Worm (Caenorhabditis elegans) whole organism, late embryonic: ENCODE results near the gene asb-2.
A peak's percentile ranks its signal among the peaks of the same experiment; 100 is the strongest.

Source experiments
- C38D4.7 ChIP-seq: fragments of 200-800 bp; sonication (Bioruptor generic); optimal IDR thresholded peaks from 2 replicates; lab custom pipeline; 2018; ENCODE audit warnings: mild to moderate bottlenecking, missing genetic modification characterization, moderate library complexity, missing compliant biosample characterization
- K02D7.2 ChIP-seq: sonication (generic microtip); optimal IDR thresholded peaks from 2 replicates; lab custom pipeline; 2017; ENCODE audit warnings: mild to moderate bottlenecking, missing genetic modification characterization, missing compliant biosample characterization
- K09A11.1 ChIP-seq: sonication (generic microtip); optimal IDR thresholded peaks from 2 replicates; lab custom pipeline; 2017; ENCODE audit warnings: antibody characterized with exemption, mild to moderate bottlenecking, missing genetic modification characterization, missing compliant biosample characterization; ENCODE audit not compliant: insufficient read depth
- T23F11.4 ChIP-seq: fragments of 200-800 bp; sonication (Bioruptor generic); optimal IDR thresholded peaks from 2 replicates; lab custom pipeline; 2018; ENCODE audit warnings: mild to moderate bottlenecking, missing genetic modification characterization, missing compliant biosample characterization
- ahr-1 ChIP-seq: sonication (generic microtip); optimal IDR thresholded peaks from 2 replicates; lab custom pipeline; 2016; ENCODE audit warnings: missing genetic modification characterization, missing compliant biosample characterization
- ama-1 ChIP-seq: fragments of 150-350 bp; optimal IDR thresholded peaks from 2 replicates; lab custom pipeline; 2014
- ceh-14 ChIP-seq: sonication (generic microtip); optimal IDR thresholded peaks from 2 replicates; lab custom pipeline; 2016; ENCODE audit warnings: missing genotype, missing genetic modification characterization, missing compliant biosample characterization
- ceh-18 ChIP-seq: sonication (generic microtip); optimal IDR thresholded peaks from 2 replicates; lab custom pipeline; 2016; ENCODE audit warnings: missing genetic modification characterization, missing compliant biosample characterization
- ceh-30 ChIP-seq: fragments of 150-350 bp; optimal IDR thresholded peaks from 2 replicates; lab custom pipeline; 2014; ENCODE audit warnings: missing biosample characterization, missing genetic modification characterization
- ceh-31 ChIP-seq: sonication (generic microtip); optimal IDR thresholded peaks from 2 replicates; lab custom pipeline; 2016; ENCODE audit warnings: missing genetic modification characterization, missing compliant biosample characterization
- ceh-34 ChIP-seq: sonication (generic microtip); optimal IDR thresholded peaks from 2 replicates; lab custom pipeline; 2016; ENCODE audit warnings: mild to moderate bottlenecking, missing genetic modification characterization, missing compliant biosample characterization
- ceh-9 ChIP-seq: sonication (generic microtip); optimal IDR thresholded peaks from 2 replicates; lab custom pipeline; 2016; ENCODE audit warnings: mild to moderate bottlenecking, missing genetic modification characterization, inconsistent platforms, missing compliant biosample characterization
- che-1 ChIP-seq: sonication (generic microtip); optimal IDR thresholded peaks from 2 replicates; lab custom pipeline; 2016; ENCODE audit warnings: mild to moderate bottlenecking, missing genetic modification characterization, missing compliant biosample characterization
- dmd-4 ChIP-seq: sonication (generic microtip); optimal IDR thresholded peaks from 2 replicates; lab custom pipeline; 2016; ENCODE audit warnings: borderline replicate concordance, missing genetic modification characterization, missing compliant biosample characterization
- dve-1 ChIP-seq: sonication (generic microtip); optimal IDR thresholded peaks from 2 replicates; lab custom pipeline; 2017; ENCODE audit warnings: antibody characterized with exemption, mild to moderate bottlenecking, missing genetic modification characterization, missing compliant biosample characterization
- eyg-1 ChIP-seq: sonication (generic microtip); optimal IDR thresholded peaks from 2 replicates; lab custom pipeline; 2016; ENCODE audit warnings: missing genotype, missing genetic modification characterization, missing compliant biosample characterization
- fax-1 ChIP-seq: sonication (generic microtip); optimal IDR thresholded peaks from 2 replicates; lab custom pipeline; 2016; ENCODE audit warnings: missing genotype, missing genetic modification characterization, missing compliant biosample characterization
- fkh-6 ChIP-seq: sonication (generic microtip); optimal IDR thresholded peaks from 2 replicates; lab custom pipeline; 2016; ENCODE audit warnings: missing genetic modification characterization, missing compliant biosample characterization
- gmeb-2 ChIP-seq: sonication (generic microtip); optimal IDR thresholded peaks from 2 replicates; lab custom pipeline; 2016; ENCODE audit warnings: missing genetic modification characterization, inconsistent platforms, missing compliant biosample characterization
- hlh-13 ChIP-seq: fragments of 200-800 bp; sonication (Bioruptor generic); optimal IDR thresholded peaks from 2 replicates; lab custom pipeline; 2018; ENCODE audit warnings: mild to moderate bottlenecking, missing genetic modification characterization, missing compliant biosample characterization
- hlh-15 ChIP-seq: sonication (generic microtip); optimal IDR thresholded peaks from 2 replicates; lab custom pipeline; 2016; ENCODE audit warnings: missing genetic modification characterization, missing compliant biosample characterization
- hlh-30 ChIP-seq: sonication (generic microtip); optimal IDR thresholded peaks from 2 replicates; lab custom pipeline; 2017; ENCODE audit warnings: antibody characterized with exemption, missing genetic modification characterization, missing compliant biosample characterization; ENCODE audit not compliant: insufficient read depth
- hlh-6 ChIP-seq: sonication (generic microtip); optimal IDR thresholded peaks from 2 replicates; lab custom pipeline; 2016; ENCODE audit warnings: missing genotype, missing genetic modification characterization, missing compliant biosample characterization
- hlh-8 ChIP-seq: sonication (generic microtip); optimal IDR thresholded peaks from 2 replicates; lab custom pipeline; 2016; ENCODE audit warnings: missing genotype, missing genetic modification characterization, missing compliant biosample characterization
- lim-6 ChIP-seq: sonication (generic microtip); optimal IDR thresholded peaks from 2 replicates; lab custom pipeline; 2016; ENCODE audit warnings: missing genetic modification characterization, missing compliant biosample characterization
- lin-11 ChIP-seq: fragments of 200-800 bp; sonication (Bioruptor generic); optimal IDR thresholded peaks from 2 replicates; lab custom pipeline; 2018; ENCODE audit warnings: mild to moderate bottlenecking, missing genetic modification characterization, missing compliant biosample characterization
- madf-2 ChIP-seq: sonication (generic microtip); optimal IDR thresholded peaks from 2 replicates; lab custom pipeline; 2017; ENCODE audit warnings: missing genetic modification characterization, missing compliant biosample characterization
- nfya-1 ChIP-seq: sonication (generic microtip); optimal IDR thresholded peaks from 2 replicates; lab custom pipeline; 2017; ENCODE audit warnings: missing genetic modification characterization, mild to moderate bottlenecking, missing compliant biosample characterization, antibody characterized with exemption, moderate library complexity
- nhr-11 ChIP-seq: fragments of 150-350 bp; optimal IDR thresholded peaks from 2 replicates; lab custom pipeline; 2014; ENCODE audit warnings: missing biosample characterization, missing genetic modification characterization
- odd-2 ChIP-seq: sonication (generic microtip); optimal IDR thresholded peaks from 2 replicates; lab custom pipeline; 2017; ENCODE audit warnings: antibody characterized with exemption, mild to moderate bottlenecking, missing genetic modification characterization, missing compliant biosample characterization
- pros-1 ChIP-seq: fragments of 150-350 bp; optimal IDR thresholded peaks from 2 replicates; lab custom pipeline; 2014; ENCODE audit warnings: missing biosample characterization, missing genetic modification reagents, missing genetic modification characterization
- ref-2 ChIP-seq: sonication (generic microtip); optimal IDR thresholded peaks from 2 replicates; lab custom pipeline; 2016; ENCODE audit warnings: missing genetic modification characterization, missing compliant biosample characterization
- rnt-1 ChIP-seq: sonication (generic microtip); optimal IDR thresholded peaks from 2 replicates; lab custom pipeline; 2016; ENCODE audit warnings: missing genetic modification characterization, missing compliant biosample characterization
- sdc-2 ChIP-seq: sonication (generic microtip); optimal IDR thresholded peaks from 2 replicates; lab custom pipeline; 2016; ENCODE audit warnings: missing genotype, missing genetic modification characterization, missing compliant biosample characterization
- sox-2 ChIP-seq: fragments of 200-800 bp; sonication (Bioruptor generic); IDR thresholded peaks from 2 replicates; pipeline ENCODE4 v1.3.6; 2022; ENCODE audit warnings: missing genetic modification reagents, missing genetic modification characterization, missing compliant biosample characterization
- sox-4 ChIP-seq: sonication (generic microtip); optimal IDR thresholded peaks from 2 replicates; lab custom pipeline; 2017; ENCODE audit warnings: mild to moderate bottlenecking, missing genetic modification characterization, inconsistent platforms, missing compliant biosample characterization
- syd-9 ChIP-seq: sonication (generic microtip); optimal IDR thresholded peaks from 2 replicates; lab custom pipeline; 2016; ENCODE audit warnings: mild to moderate bottlenecking, missing genetic modification characterization, moderate library complexity, missing compliant biosample characterization
- tbx-7 ChIP-seq: sonication (generic microtip); optimal IDR thresholded peaks from 2 replicates; lab custom pipeline; 2016; ENCODE audit warnings: missing genotype, missing genetic modification characterization, missing compliant biosample characterization
- unc-3 ChIP-seq, 2 experiments: fragments of 200-800 bp in 1 of 2; sonication (Bioruptor generic) in 1 of 2; sonication (generic microtip) in 1 of 2; conservative IDR thresholded peaks in 1 of 2; optimal IDR thresholded peaks in 1 of 2; 2 replicates each; pipeline versions ENCODE4 v1.3.6 to Lab custom; 2016 to 2022; ENCODE audit warnings: missing compliant biosample characterization in 2 of 2, missing genetic modification characterization in 2 of 2, missing genetic modification reagents in 1 of 2
- unc-42 ChIP-seq: sonication (generic microtip); optimal IDR thresholded peaks from 2 replicates; lab custom pipeline; 2016; ENCODE audit warnings: missing genotype, missing genetic modification characterization, missing compliant biosample characterization
- unc-55 ChIP-seq: sonication (generic microtip); optimal IDR thresholded peaks from 2 replicates; lab custom pipeline; 2017; ENCODE audit warnings: missing biosample characterization, missing genetic modification reagents, missing genetic modification characterization
- zip-5 ChIP-seq: sonication (generic microtip); optimal IDR thresholded peaks from 2 replicates; lab custom pipeline; 2016; ENCODE audit warnings: missing genetic modification characterization, missing compliant biosample characterization
- ztf-16 ChIP-seq: sonication (generic microtip); optimal IDR thresholded peaks from 2 replicates; lab custom pipeline; 2017; ENCODE audit warnings: missing genetic modification characterization, missing compliant biosample characterization

asb-2 gene

DNA sequence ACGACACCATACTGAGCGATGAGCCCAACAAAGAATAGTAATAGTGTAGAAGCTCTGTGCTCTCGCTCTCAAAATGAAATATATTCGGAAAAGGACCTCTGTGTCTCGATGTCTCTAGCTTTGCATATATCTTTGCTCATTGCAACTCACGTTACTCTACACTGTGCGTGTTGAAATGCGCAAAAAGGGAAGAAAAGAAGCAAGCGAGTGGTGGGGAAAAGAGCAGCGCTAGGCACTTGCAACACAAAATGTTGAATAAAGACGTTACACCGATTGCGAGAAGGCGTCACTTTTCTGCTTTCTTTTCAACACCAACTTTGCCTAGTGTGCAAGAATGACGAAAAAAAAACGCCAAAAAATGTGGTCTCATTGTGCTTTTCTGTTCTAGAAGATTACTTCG lies 35.0 kb upstream of the asb-2 start:
- TF ChIP-seq K09A11.1 (tag; lab: Kevin White, UChicago) (no peak), unc-42 (tag; lab: Kevin White, UChicago) (peak; percentile 51), ceh-31 (peak; percentile 37)
- TF ChIP-seq, all 69 proteins: peak for 2

DNA sequence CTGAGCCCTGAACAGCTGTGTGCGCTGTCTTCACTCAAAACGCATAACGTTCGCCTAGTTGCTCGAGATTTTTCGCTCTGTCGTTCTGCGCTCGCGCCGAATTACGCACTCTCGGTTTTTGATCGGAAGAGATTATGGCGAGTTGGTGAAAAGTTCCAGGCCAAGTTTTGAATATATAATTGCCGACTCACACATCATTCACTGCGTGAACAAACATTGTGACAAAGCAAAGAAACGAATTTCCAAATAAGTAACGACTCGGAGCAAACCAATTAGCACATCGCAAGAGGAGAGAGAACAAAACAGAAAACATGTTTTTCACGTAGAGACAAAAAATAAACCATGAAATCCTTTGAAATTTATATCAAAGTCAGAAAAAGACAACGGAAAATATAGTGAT lies 34.2 kb upstream of the asb-2 start:
- no peak for TF ChIP-seq sox-2
- no peak for TF ChIP-seq hlh-30 (tag; lab: Kevin White, UChicago)
- no peak for TF ChIP-seq syd-9 (tag; lab: Kevin White, UChicago)
- TF ChIP-seq lin-11 (tag; lab: Kevin White, UChicago): no peak
- TF ChIP-seq ama-1: no peak
- no peak for TF ChIP-seq nfya-1 (tag; lab: Kevin White, UChicago)
- no peak for TF ChIP-seq rnt-1
- TF ChIP-seq sdc-2 (tag; lab: Kevin White, UChicago): no peak
- no peak for TF ChIP-seq eyg-1
- no peak for TF ChIP-seq che-1 (tag; lab: Kevin White, UChicago)
- no peak for TF ChIP-seq fax-1
- no peak for TF ChIP-seq odd-2 (tag; lab: Kevin White, UChicago)
- TF ChIP-seq hlh-8 (tag; lab: Kevin White, UChicago): no peak
- TF ChIP-seq unc-55: no peak
- TF ChIP-seq K09A11.1 (tag; lab: Kevin White, UChicago): no peak

DNA sequence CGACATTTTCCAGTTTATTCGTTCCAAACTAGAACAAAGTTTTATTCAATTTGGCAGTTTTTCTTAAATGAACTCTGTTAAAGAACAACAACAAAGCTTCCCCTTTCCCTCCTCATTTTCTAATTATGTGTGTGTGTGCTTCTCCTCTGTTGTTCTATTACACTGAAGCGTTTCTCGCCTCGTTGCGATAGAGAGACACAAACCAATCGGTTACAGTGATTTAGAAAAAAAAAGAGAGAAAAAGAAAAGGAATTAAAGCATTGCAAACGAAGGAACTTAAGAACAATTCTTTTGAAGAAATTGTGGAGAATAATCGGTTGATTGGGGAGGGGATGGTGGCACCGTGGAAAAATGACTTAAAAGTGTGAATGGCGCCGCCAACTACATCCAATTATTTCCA lies 32.0 kb upstream of the asb-2 start, which contains the start of gene cest-26:
Gene cest-26 (minus strand): TSS at position 101 of the 400 bp plus-strand sequence.
- no peak for TF ChIP-seq hlh-15 (tag; lab: Kevin White, UChicago)
- no peak for TF ChIP-seq ref-2
- TF ChIP-seq ceh-9 (tag; lab: Kevin White, UChicago): no peak
- TF ChIP-seq gmeb-2 (tag; lab: Kevin White, UChicago): no peak
- no peak for TF ChIP-seq unc-3 (GFP tag; conservative IDR thresholded peaks at IDR 0.05; lab: Robert Waterston, UW)
- TF ChIP-seq unc-3 (tag; optimal IDR thresholded peaks at IDR 0.05; lab: Kevin White, UChicago): no peak
- TF ChIP-seq zip-5 (tag; lab: Kevin White, UChicago): no peak
- no peak for TF ChIP-seq dmd-4 (tag; lab: Kevin White, UChicago)

DNA sequence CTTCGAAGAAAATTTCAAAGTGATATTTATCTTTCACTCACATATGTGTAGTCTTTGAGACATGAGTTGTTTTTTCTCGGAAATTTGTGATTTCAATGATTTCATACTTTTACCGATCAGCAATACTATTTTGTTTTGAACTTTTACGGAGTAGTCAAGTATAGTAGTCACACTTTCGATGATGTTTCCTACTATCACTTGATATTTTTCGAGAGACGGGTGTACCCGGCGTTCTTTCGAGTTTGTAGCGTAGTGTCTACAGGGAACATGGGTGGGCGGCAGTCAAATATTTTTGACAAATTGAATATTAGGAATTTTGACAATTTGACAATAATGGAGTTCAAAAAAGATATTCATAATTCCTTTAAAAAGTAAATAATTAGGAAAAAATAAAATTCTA lies 30.7 kb upstream of the asb-2 start:
- no peak for TF ChIP-seq sox-4 (tag; lab: Kevin White, UChicago)
- TF ChIP-seq ceh-30 (tag; lab: Kevin White, UChicago): no peak
- TF ChIP-seq nhr-11 (tag; lab: Kevin White, UChicago): no peak
- TF ChIP-seq ama-1: no peak
- no peak for TF ChIP-seq hlh-13 (GFP tag; lab: Kevin White, UChicago)
- no peak for TF ChIP-seq eyg-1
- no peak for TF ChIP-seq odd-2 (tag; lab: Kevin White, UChicago)
- no peak for TF ChIP-seq madf-2 (tag; lab: Kevin White, UChicago)
- TF ChIP-seq pros-1: no peak
- no peak for TF ChIP-seq tbx-7 (tag; lab: Kevin White, UChicago)
- TF ChIP-seq ahr-1 (tag; lab: Kevin White, UChicago): no peak
- TF ChIP-seq ceh-9 (tag; lab: Kevin White, UChicago): no peak
- TF ChIP-seq T23F11.4 (GFP tag; lab: Kevin White, UChicago): no peak
- TF ChIP-seq nfya-1 (tag; lab: Kevin White, UChicago): no peak
- no peak for TF ChIP-seq ceh-14

DNA sequence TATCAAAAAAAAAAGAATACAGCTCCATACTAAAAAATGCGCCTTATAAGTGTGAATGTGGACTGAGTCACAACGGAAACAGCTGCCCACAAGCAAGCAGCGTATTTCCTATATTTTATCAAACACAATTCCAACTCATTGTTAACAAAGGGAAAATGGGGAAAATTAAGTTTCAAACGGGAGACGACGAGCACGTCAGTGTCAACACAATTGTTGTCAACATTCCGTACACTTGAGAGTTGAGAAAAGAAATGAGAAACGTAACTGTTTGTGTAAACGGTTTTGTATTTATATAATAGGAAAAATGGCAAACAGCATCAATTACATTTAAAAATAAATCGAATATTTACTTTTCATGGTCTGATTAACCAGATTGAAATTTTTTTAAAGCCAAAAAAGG lies 29.9 kb upstream of the asb-2 start:
- no peak for TF ChIP-seq ceh-18 (tag; lab: Kevin White, UChicago)
- TF ChIP-seq fkh-6 (tag; lab: Kevin White, UChicago): no peak
- TF ChIP-seq pros-1: no peak
- no peak for TF ChIP-seq ceh-14
- no peak for TF ChIP-seq hlh-8 (tag; lab: Kevin White, UChicago)
- TF ChIP-seq nhr-11 (tag; lab: Kevin White, UChicago): no peak
- TF ChIP-seq lin-11 (tag; lab: Kevin White, UChicago): no peak
- no peak for TF ChIP-seq syd-9 (tag; lab: Kevin White, UChicago)
- TF ChIP-seq K02D7.2 (tag; lab: Kevin White, UChicago): no peak
- TF ChIP-seq lim-6 (tag; lab: Kevin White, UChicago): no peak
- no peak for TF ChIP-seq dve-1 (tag; lab: Kevin White, UChicago)
- TF ChIP-seq ceh-34 (tag; lab: Kevin White, UChicago): no peak
- TF ChIP-seq hlh-6: no peak
- no peak for TF ChIP-seq ztf-16 (tag; lab: Kevin White, UChicago)
- no peak for TF ChIP-seq C38D4.7 (GFP tag; lab: Kevin White, UChicago)
